Fruit fly (Drosophila melanogaster): ENCODE results near the gene CG14069.

DNA sequence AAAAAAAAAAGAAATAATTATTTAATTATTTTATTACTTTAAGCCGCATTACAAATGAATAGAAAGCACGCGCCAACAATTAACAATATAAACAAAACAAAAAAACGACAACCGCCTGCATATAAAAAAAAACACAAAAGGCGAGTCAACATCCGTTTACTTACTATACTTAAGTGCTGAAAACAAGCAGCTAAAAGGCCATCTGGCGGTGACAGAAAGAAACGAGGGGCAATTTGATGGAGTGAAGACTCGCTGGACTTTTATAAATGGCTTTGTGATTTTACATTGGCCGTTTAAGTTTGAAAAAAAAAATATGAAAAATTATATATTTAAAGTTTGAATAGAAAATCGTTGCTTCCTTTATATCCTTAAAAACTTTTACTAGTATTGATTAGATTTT, 29.7 kb upstream of the CG14069 start:
- TF ChIP-seq CTCF (optimal IDR thresholded peaks at IDR 0.05) = peak in 1 of 2 experiments; percentile 67
- no peak for TF ChIP-seq CG8478 (optimal IDR thresholded peaks at IDR 0.05)

Data from S2 (cell line).